Fruit fly (Drosophila melanogaster) whole organism, prepupa: Measurements from ENCODE around the gene CG14778.

ENCODE experiments used
- CG10631 ChIP-seq: fragments of 200-800 bp; sonication (Bioruptor generic); optimal IDR thresholded peaks from 2 replicates; lab custom pipeline; 2016; ENCODE audit warnings: missing biosample characterization, missing genetic modification characterization
- CG10669 ChIP-seq: fragments of 200-800 bp; sonication (Bioruptor generic); optimal IDR thresholded peaks from 3 replicates; lab custom pipeline; 2018; ENCODE audit warnings: missing biosample characterization, mild to moderate bottlenecking, missing genetic modification characterization, moderate library complexity
- CG11762 ChIP-seq: fragments of 200-800 bp; sonication (Bioruptor generic); optimal IDR thresholded peaks from 3 replicates; lab custom pipeline; 2016; ENCODE audit warnings: missing biosample characterization, missing genetic modification characterization; ENCODE audit not compliant: insufficient read depth
- CG1621 ChIP-seq: fragments of 200-800 bp; sonication (Bioruptor generic); optimal IDR thresholded peaks from 3 replicates; lab custom pipeline; 2018; ENCODE audit warnings: missing biosample characterization, mild to moderate bottlenecking, missing genetic modification characterization
- CG16779 ChIP-seq: fragments of 200-800 bp; sonication (Bioruptor generic); optimal IDR thresholded peaks from 3 replicates; lab custom pipeline; 2017; ENCODE audit warnings: missing biosample characterization, mild to moderate bottlenecking, missing genetic modification characterization
- CG3032 ChIP-seq: fragments of 200-800 bp; optimal IDR thresholded peaks from 2 replicates; lab custom pipeline; 2019; ENCODE audit warnings: missing biosample characterization, mild to moderate bottlenecking, missing genetic modification characterization, moderate library complexity
- CG31627 ChIP-seq: fragments of 200-800 bp; sonication (Bioruptor generic); optimal IDR thresholded peaks from 3 replicates; lab custom pipeline; 2016; ENCODE audit warnings: missing biosample characterization, missing genetic modification characterization
- CG3919 ChIP-seq: fragments of 200-800 bp; sonication (Bioruptor generic); optimal IDR thresholded peaks from 3 replicates; lab custom pipeline; 2016; ENCODE audit warnings: missing biosample characterization, missing genetic modification characterization
- CG4318 ChIP-seq: fragments of 200-800 bp; sonication (Bioruptor generic); optimal IDR thresholded peaks from 3 replicates; lab custom pipeline; 2017; ENCODE audit warnings: missing biosample characterization, mild to moderate bottlenecking, missing genetic modification characterization
- CG6163 ChIP-seq: fragments of 200-800 bp; sonication (Bioruptor generic); IDR thresholded peaks from 3 replicates; pipeline ENCODE4 v1.3.6; 2022; ENCODE audit warnings: missing biosample characterization, missing genetic modification characterization
- CG6276 ChIP-seq: fragments of 200-800 bp; sonication (Bioruptor generic); optimal IDR thresholded peaks from 2 replicates; lab custom pipeline; 2017; ENCODE audit warnings: missing biosample characterization, mild to moderate bottlenecking, missing genetic modification characterization
- CG6808 ChIP-seq: fragments of 200-800 bp; sonication (Bioruptor generic); optimal IDR thresholded peaks from 3 replicates; lab custom pipeline; 2017; ENCODE audit warnings: missing biosample characterization, missing genetic modification characterization, mild to moderate bottlenecking, moderate library complexity, missing genetic modification reagents
- CG8119 ChIP-seq: fragments of 200-800 bp; sonication (Bioruptor generic); IDR thresholded peaks from 3 replicates; pipeline ENCODE4 v1.3.6; 2022; ENCODE audit warnings: missing biosample characterization, missing genetic modification characterization
- CG8319 ChIP-seq: fragments of 200-800 bp; sonication (Bioruptor generic); optimal IDR thresholded peaks from 3 replicates; lab custom pipeline; 2016; ENCODE audit warnings: missing biosample characterization, missing genetic modification characterization
- Eip75B ChIP-seq: fragments of 200-800 bp; sonication (Bioruptor generic); optimal IDR thresholded peaks from 3 replicates; lab custom pipeline; 2016; ENCODE audit warnings: missing biosample characterization, missing genetic modification characterization
- Eip78C ChIP-seq: fragments of 200-800 bp; sonication (Bioruptor generic); peaks from one replicate; lab custom pipeline; 2016; ENCODE audit warnings: missing biosample characterization, missing genetic modification characterization
- Gug ChIP-seq: fragments of 200-800 bp; sonication (Bioruptor generic); IDR thresholded peaks from 2 replicates; pipeline ENCODE4 v1.3.6; 2022; ENCODE audit warnings: missing biosample characterization, missing genetic modification characterization
- Hr39 ChIP-seq: fragments of 200-800 bp; sonication (Bioruptor generic); optimal IDR thresholded peaks from 2 replicates; lab custom pipeline; 2016; ENCODE audit warnings: missing biosample characterization, missing genetic modification characterization
- Met ChIP-seq: fragments of 200-800 bp; sonication (Bioruptor generic); optimal IDR thresholded peaks from 3 replicates; lab custom pipeline; 2016; ENCODE audit warnings: missing biosample characterization, missing genetic modification characterization
- Smox ChIP-seq: fragments of 200-800 bp; sonication (Bioruptor generic); optimal IDR thresholded peaks from 3 replicates; lab custom pipeline; 2016; ENCODE audit warnings: missing biosample characterization, missing genetic modification characterization
- Sox102F ChIP-seq: fragments of 200-800 bp; sonication (Bioruptor generic); optimal IDR thresholded peaks from 2 replicates; lab custom pipeline; 2016; ENCODE audit warnings: missing biosample characterization, mild to moderate bottlenecking, missing genetic modification characterization
- Sox14 ChIP-seq: fragments of 200-800 bp; sonication (Bioruptor generic); optimal IDR thresholded peaks from 3 replicates; lab custom pipeline; 2016; ENCODE audit warnings: missing biosample characterization, missing genetic modification characterization
- Sox15 ChIP-seq: fragments of 200-800 bp; sonication (Bioruptor generic); optimal IDR thresholded peaks from 3 replicates; lab custom pipeline; 2016; ENCODE audit warnings: missing biosample characterization, missing genetic modification characterization
- acj6 ChIP-seq: fragments of 200-800 bp; sonication (Bioruptor generic); optimal IDR thresholded peaks from 3 replicates; lab custom pipeline; 2016; ENCODE audit warnings: missing biosample characterization, missing genetic modification characterization
- cyc ChIP-seq: fragments of 200-800 bp; sonication (Bioruptor generic); optimal IDR thresholded peaks from 3 replicates; lab custom pipeline; 2016; ENCODE audit warnings: missing biosample characterization, missing genetic modification characterization
- dac ChIP-seq: fragments of 200-800 bp; sonication (Bioruptor generic); optimal IDR thresholded peaks from 2 replicates; lab custom pipeline; 2017; ENCODE audit warnings: missing biosample characterization, mild to moderate bottlenecking, missing genetic modification characterization
- esn ChIP-seq: fragments of 200-800 bp; sonication (Bioruptor generic); optimal IDR thresholded peaks from 2 replicates; lab custom pipeline; 2016; ENCODE audit warnings: missing biosample characterization, mild to moderate bottlenecking, missing genetic modification characterization, moderate library complexity
- fd59A ChIP-seq: fragments of 200-800 bp; sonication (Bioruptor generic); optimal IDR thresholded peaks from 2 replicates; lab custom pipeline; 2017; ENCODE audit warnings: missing biosample characterization, mild to moderate bottlenecking, missing genetic modification characterization, missing genetic modification reagents
- fd85E ChIP-seq: fragments of 200-800 bp; sonication (Bioruptor generic); optimal IDR thresholded peaks from 3 replicates; lab custom pipeline; 2016; ENCODE audit warnings: missing biosample characterization, missing genetic modification characterization
- fkh ChIP-seq: fragments of 200-800 bp; sonication (Bioruptor generic); optimal IDR thresholded peaks from 3 replicates; lab custom pipeline; 2017; ENCODE audit warnings: missing biosample characterization, mild to moderate bottlenecking, missing genetic modification characterization, moderate library complexity
- lz ChIP-seq: fragments of 200-800 bp; sonication (Bioruptor generic); optimal IDR thresholded peaks from 3 replicates; lab custom pipeline; 2016; ENCODE audit warnings: missing biosample characterization, missing genetic modification characterization
- pdm3 ChIP-seq: fragments of 200-800 bp; sonication (Bioruptor generic); optimal IDR thresholded peaks from 3 replicates; lab custom pipeline; 2016; ENCODE audit warnings: missing biosample characterization, missing genetic modification characterization
- svp ChIP-seq: fragments of 200-800 bp; sonication (Bioruptor generic); peaks from one replicate; lab custom pipeline; 2016; ENCODE audit warnings: missing biosample characterization, missing genetic modification characterization
- topi ChIP-seq: fragments of 200-800 bp; sonication (Bioruptor generic); optimal IDR thresholded peaks from 3 replicates; lab custom pipeline; 2016; ENCODE audit warnings: missing biosample characterization, missing genetic modification characterization

The CG14778 gene

DNA sequence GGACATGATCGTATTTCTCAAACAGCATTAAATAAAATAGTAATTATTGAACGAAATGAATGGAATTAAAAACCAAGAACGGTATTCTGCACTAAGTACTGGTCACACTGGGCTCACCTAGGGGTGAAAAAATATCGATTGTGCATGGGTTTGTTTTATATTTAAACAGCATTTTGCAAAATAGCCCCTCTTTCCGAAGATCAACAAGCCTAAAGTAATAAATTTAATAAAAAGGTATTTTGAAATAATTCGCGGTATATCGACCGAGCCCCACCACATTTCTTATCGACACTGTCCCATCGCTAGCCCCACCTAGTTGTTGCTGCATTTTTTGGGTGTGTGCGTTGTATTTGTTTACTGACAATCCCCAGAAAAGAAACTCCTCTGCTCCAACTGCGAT lies 3.3 kb downstream of the CG14778 start, which contains the start of gene pck (continued):
- TF ChIP-seq fkh (GFP tag; lab: Kevin White, UChicago) (no peak), CG8119 (0 out of 3 replicates have a peak, but pooled peaks have one; percentile 30), CG8319 (GFP tag; lab: Kevin White, UChicago) (peak; percentile 35), CG6163 (GFP tag; lab: Robert Waterston, UW) (peak; percentile 75), CG10669 (no peak), Hr39 (GFP tag; lab: Kevin White, UChicago) (peak; percentile 56), Sox102F (GFP tag; lab: Kevin White, UChicago) (peak; percentile 66), Sox14 (GFP tag; lab: Kevin White, UChicago) (peak; percentile 71), fd59A (GFP tag; lab: Kevin White, UChicago) (no peak), fd85E (GFP tag; lab: Kevin White, UChicago) (no peak), Eip75B (GFP tag; lab: Kevin White, UChicago) (peak; percentile 66), CG3919 (GFP tag; lab: Kevin White, UChicago) (peak; percentile 76), CG6808 (GFP tag; lab: Kevin White, UChicago) (no peak), Smox (GFP tag; lab: Kevin White, UChicago) (peak; percentile 65), Eip78C (GFP tag; lab: Kevin White, UChicago) (peak; percentile 66)

DNA sequence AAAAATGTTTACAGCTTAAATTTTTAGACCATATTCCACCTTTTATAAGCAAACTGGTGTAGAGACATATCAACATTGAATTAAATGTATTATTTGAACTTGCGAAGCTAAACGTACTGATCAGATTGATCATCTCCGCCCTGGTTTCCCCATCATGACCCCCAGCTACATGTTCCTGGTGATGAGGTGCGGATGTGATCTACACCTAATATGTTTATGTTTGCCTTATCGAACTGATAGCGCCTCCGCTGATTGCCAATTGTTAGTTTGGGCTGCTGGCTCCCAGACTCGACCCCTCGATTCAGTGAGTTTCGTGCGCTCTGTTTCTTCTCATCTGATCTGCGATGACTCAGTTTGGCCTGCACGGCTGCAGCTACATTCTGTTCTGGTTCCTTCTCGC lies 4.9 kb downstream of the CG14778 start, which contains the start of gene CG14780:
CG14780 (plus strand) TSS at position 301 of the 400 bp plus-strand sequence.
- TF ChIP-seq CG8119 (no peak), fd85E (GFP tag; lab: Kevin White, UChicago) (no peak), CG3032 (no peak), CG6808 (GFP tag; lab: Kevin White, UChicago) (no peak), fkh (GFP tag; lab: Kevin White, UChicago) (no peak), Gug (GFP tag; lab: Robert Waterston, UW) (no peak), CG1621 (tag; lab: Kevin White, UChicago) (no peak), CG8319 (GFP tag; lab: Kevin White, UChicago) (no peak), Sox15 (GFP tag; lab: Kevin White, UChicago) (no peak), svp (GFP tag; lab: Kevin White, UChicago) (no peak), Met (GFP tag; lab: Kevin White, UChicago) (no peak), CG4318 (GFP tag; lab: Kevin White, UChicago) (no peak), topi (GFP tag; lab: Kevin White, UChicago) (no peak), pdm3 (GFP tag; lab: Kevin White, UChicago) (no peak), dac (GFP tag; lab: Kevin White, UChicago) (no peak), acj6 (GFP tag; lab: Kevin White, UChicago) (no peak), CG6276 (no peak)

DNA sequence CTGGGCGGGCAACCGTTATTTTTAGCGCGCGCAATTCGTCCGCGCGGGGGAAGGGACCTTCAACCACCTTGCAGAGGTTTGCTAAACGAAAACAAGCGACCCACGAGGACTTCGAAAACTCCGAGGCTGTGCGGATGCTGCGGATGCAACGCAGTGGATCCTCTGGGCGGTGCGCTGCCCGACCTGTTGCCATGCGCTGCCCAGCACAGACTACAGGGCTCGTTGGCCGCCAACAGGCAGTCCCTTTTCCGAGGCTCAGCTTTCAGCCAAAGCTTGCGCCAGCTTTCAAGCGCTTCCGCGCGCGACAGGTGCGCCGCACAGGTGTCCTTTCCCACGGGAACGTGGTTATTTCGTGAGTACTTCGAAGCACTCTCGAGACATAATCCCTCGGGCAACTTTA lies 9.1 kb downstream of the CG14778 start:
- TF ChIP-seq lz (GFP tag; lab: Kevin White, UChicago) = no peak
- no peak for TF ChIP-seq fd59A (GFP tag; lab: Kevin White, UChicago)
- TF ChIP-seq CG16779 (tag; lab: Kevin White, UChicago) = no peak
- TF ChIP-seq Eip78C (GFP tag; lab: Kevin White, UChicago) = no peak
- TF ChIP-seq CG11762 (GFP tag; lab: Kevin White, UChicago) = no peak
- no peak for TF ChIP-seq CG3032
- TF ChIP-seq svp (GFP tag; lab: Kevin White, UChicago) = no peak

DNA sequence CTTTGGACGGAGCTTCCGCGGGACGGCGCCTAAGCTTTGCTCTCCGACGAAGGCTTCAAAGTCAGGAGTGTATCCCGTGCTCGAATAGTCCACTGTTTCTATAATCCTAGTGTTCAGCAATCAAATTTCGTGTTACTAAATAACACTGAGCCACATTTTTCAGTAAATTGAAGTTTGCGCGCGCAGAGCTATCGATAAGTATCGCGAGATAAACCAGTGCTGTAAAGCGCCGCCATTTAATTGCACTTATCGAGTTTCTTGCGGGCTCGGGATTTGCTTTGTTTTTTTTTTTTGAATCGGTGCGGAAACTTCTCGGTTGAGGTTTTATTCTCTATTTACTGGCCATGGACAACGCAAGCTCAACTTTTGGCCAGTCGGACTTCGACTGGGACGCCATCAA lies 9.6 kb downstream of the CG14778 start, which contains the start of the genes Rab27 and mei-38:
Rab27 (minus strand) TSS at position 127 of the 400 bp plus-strand sequence.
mei-38 (plus strand) TSS at position 216 of the 400 bp plus-strand sequence.
- TF ChIP-seq cyc (GFP tag; lab: Kevin White, UChicago) = peak; percentile 12
- peak; percentile 52 for TF ChIP-seq Sox14 (GFP tag; lab: Kevin White, UChicago)
- peak; percentile 24 for TF ChIP-seq topi (GFP tag; lab: Kevin White, UChicago)
- peak; percentile 24 for TF ChIP-seq CG31627 (GFP tag; lab: Kevin White, UChicago)
- TF ChIP-seq svp (GFP tag; lab: Kevin White, UChicago) = no peak
- peak; percentile 14 for TF ChIP-seq esn (GFP tag; lab: Kevin White, UChicago)
- peak; percentile 8 for TF ChIP-seq lz (GFP tag; lab: Kevin White, UChicago)
- no peak for TF ChIP-seq CG10631 (GFP tag; lab: Kevin White, UChicago)
